Worm (Caenorhabditis elegans) whole organism, L1 larva: ENCODE results near the gene Y73C8C.8.

Experiments
- C04F5.9 ChIP-seq: sonication (generic microtip); optimal IDR thresholded peaks from 2 replicates; lab custom pipeline; 2016; ENCODE audit warnings: missing genetic modification characterization, missing compliant biosample characterization
- C16A3.4 ChIP-seq: fragments of 150-350 bp; optimal IDR thresholded peaks from 2 replicates; lab custom pipeline; 2014; ENCODE audit warnings: missing biosample characterization, missing genetic modification characterization
- F16B12.6 ChIP-seq: fragments of 150-350 bp; optimal IDR thresholded peaks from 2 replicates; lab custom pipeline; 2014; ENCODE audit warnings: missing biosample characterization, missing genetic modification characterization
- alr-1 ChIP-seq: fragments of 200-800 bp; sonication (Bioruptor generic); optimal IDR thresholded peaks from 2 replicates; lab custom pipeline; 2018; ENCODE audit warnings: borderline replicate concordance, mild to moderate bottlenecking, missing genetic modification characterization, missing compliant biosample characterization
- blmp-1 ChIP-seq: fragments of 150-350 bp; optimal IDR thresholded peaks from 2 replicates; lab custom pipeline; 2014; ENCODE audit warnings: missing biosample characterization, missing genetic modification characterization
- ceh-63 ChIP-seq: fragments of 200-800 bp; sonication (Bioruptor generic); optimal IDR thresholded peaks from 2 replicates; lab custom pipeline; 2018; ENCODE audit warnings: mild to moderate bottlenecking, missing genetic modification characterization, missing compliant biosample characterization
- ceh-8 ChIP-seq: fragments of 200-800 bp; sonication (Bioruptor generic); optimal IDR thresholded peaks from 2 replicates; lab custom pipeline; 2018; ENCODE audit warnings: mild to moderate bottlenecking, missing genetic modification characterization, moderate library complexity, missing compliant biosample characterization
- ceh-88 ChIP-seq: fragments of 200-800 bp; sonication (Bioruptor generic); IDR thresholded peaks from 2 replicates; pipeline ENCODE4 v1.3.6; 2022; ENCODE audit warnings: missing genetic modification characterization, missing compliant biosample characterization
- dpl-1 ChIP-seq, 3 experiments: fragments of 150-350 bp in 2 of 3; sonication (generic microtip) in 1 of 3; optimal IDR thresholded peaks; 2 replicates each; lab custom pipeline; 2014 to 2017; ENCODE audit warnings: missing biosample characterization in 3 of 3, missing genetic modification characterization in 3 of 3, missing genetic modification reagents in 3 of 3
- egl-27 ChIP-seq, 2 experiments: fragments of 150-350 bp in 1 of 2; sonication (generic microtip); optimal IDR thresholded peaks; 3 replicates each; lab custom pipeline; 2017 to 2018; ENCODE audit warnings: missing biosample characterization in 2 of 2, missing genetic modification characterization in 2 of 2, missing genetic modification reagents in 2 of 2
- ets-5 ChIP-seq: fragments of 200-800 bp; sonication (Bioruptor generic); IDR thresholded peaks from 2 replicates; pipeline ENCODE4 v1.3.6; 2022; ENCODE audit warnings: missing genetic modification characterization, missing compliant biosample characterization
- fos-1 ChIP-seq: fragments of 150-350 bp; optimal IDR thresholded peaks from 2 replicates; lab custom pipeline; 2014; ENCODE audit warnings: missing biosample characterization, missing genetic modification characterization
- irx-1 ChIP-seq: sonication (generic microtip); optimal IDR thresholded peaks from 2 replicates; lab custom pipeline; 2016; ENCODE audit warnings: missing genetic modification characterization, missing compliant biosample characterization
- lin-13 ChIP-seq: fragments of 150-350 bp; optimal IDR thresholded peaks from 2 replicates; lab custom pipeline; 2014; ENCODE audit warnings: missing biosample characterization, missing genetic modification reagents, missing genetic modification characterization
- lin-39 ChIP-seq: fragments of 150-350 bp; optimal IDR thresholded peaks from 2 replicates; lab custom pipeline; 2014; ENCODE audit warnings: missing biosample characterization, missing genetic modification reagents, missing genetic modification characterization
- mab-9 ChIP-seq: fragments of 200-800 bp; sonication (Bioruptor generic); IDR thresholded peaks from 2 replicates; pipeline ENCODE4 v1.3.6; 2022; ENCODE audit warnings: missing genetic modification reagents, missing genetic modification characterization, missing compliant biosample characterization
- mdl-1 ChIP-seq, 2 experiments: fragments of 150-350 bp; optimal IDR thresholded peaks; 2 replicates each; lab custom pipeline; 2014 to 2017; ENCODE audit warnings: missing biosample characterization in 2 of 2, missing genetic modification characterization in 2 of 2, inconsistent platforms in 1 of 2
- mef-2 ChIP-seq: fragments of 150-350 bp; optimal IDR thresholded peaks from 2 replicates; lab custom pipeline; 2014; ENCODE audit warnings: missing biosample characterization, missing genetic modification characterization
- mep-1 ChIP-seq: fragments of 150-350 bp; optimal IDR thresholded peaks from 2 replicates; lab custom pipeline; 2014; ENCODE audit warnings: missing biosample characterization, missing genetic modification characterization
- nhr-20 ChIP-seq: sonication (generic microtip); optimal IDR thresholded peaks from 2 replicates; lab custom pipeline; 2016; ENCODE audit warnings: mild to moderate bottlenecking, missing genetic modification characterization, missing compliant biosample characterization
- nhr-237 ChIP-seq: fragments of 150-350 bp; optimal IDR thresholded peaks from 2 replicates; lab custom pipeline; 2014; ENCODE audit warnings: missing biosample characterization, missing genetic modification characterization
- nhr-28 ChIP-seq: fragments of 150-350 bp; optimal IDR thresholded peaks from 2 replicates; lab custom pipeline; 2014; ENCODE audit warnings: missing biosample characterization, missing genetic modification characterization
- nhr-47 ChIP-seq: sonication (generic microtip); optimal IDR thresholded peaks from 2 replicates; lab custom pipeline; 2016; ENCODE audit warnings: mild to moderate bottlenecking, missing genetic modification characterization, moderate library complexity, missing compliant biosample characterization
- nhr-76 ChIP-seq: sonication (generic microtip); optimal IDR thresholded peaks from 2 replicates; lab custom pipeline; 2017; ENCODE audit warnings: missing biosample characterization, missing genetic modification characterization
- nhr-77 ChIP-seq: fragments of 150-350 bp; optimal IDR thresholded peaks from 2 replicates; lab custom pipeline; 2014; ENCODE audit warnings: missing biosample characterization, missing genetic modification characterization
- nhr-84 ChIP-seq: sonication (generic microtip); optimal IDR thresholded peaks from 2 replicates; lab custom pipeline; 2017; ENCODE audit warnings: missing biosample characterization, missing genetic modification characterization
- nhr-90 ChIP-seq: sonication (generic microtip); optimal IDR thresholded peaks from 2 replicates; lab custom pipeline; 2016; ENCODE audit warnings: mild to moderate bottlenecking, missing genetic modification characterization, missing compliant biosample characterization; ENCODE audit not compliant: poor library complexity
- pax-3 ChIP-seq: fragments of 200-800 bp; sonication (Bioruptor generic); optimal IDR thresholded peaks from 2 replicates; lab custom pipeline; 2018; ENCODE audit warnings: mild to moderate bottlenecking, missing genetic modification characterization, moderate library complexity, missing compliant biosample characterization
- rnt-1 ChIP-seq: sonication (generic microtip); optimal IDR thresholded peaks from 2 replicates; lab custom pipeline; 2016; ENCODE audit warnings: mild to moderate bottlenecking, missing genetic modification characterization, moderate library complexity, missing compliant biosample characterization
- snu-23 ChIP-seq: sonication (generic microtip); optimal IDR thresholded peaks from 2 replicates; lab custom pipeline; 2016; ENCODE audit warnings: missing genetic modification characterization, missing compliant biosample characterization
- sptf-1 ChIP-seq: fragments of 150-350 bp; optimal IDR thresholded peaks from 2 replicates; lab custom pipeline; 2014; ENCODE audit warnings: missing biosample characterization, missing genetic modification characterization
- unc-30 ChIP-seq: sonication (generic microtip); optimal IDR thresholded peaks from 2 replicates; lab custom pipeline; 2017; ENCODE audit warnings: missing biosample characterization, missing genetic modification characterization
- unc-86 ChIP-seq: sonication (generic microtip); optimal IDR thresholded peaks from 2 replicates; lab custom pipeline; 2016; ENCODE audit warnings: missing genetic modification characterization, missing compliant biosample characterization
- zip-4 ChIP-seq: fragments of 200-800 bp; sonication (Bioruptor generic); optimal IDR thresholded peaks from 2 replicates; lab custom pipeline; 2018; ENCODE audit warnings: mild to moderate bottlenecking, missing genetic modification characterization, moderate library complexity, missing compliant biosample characterization
- ztf-11 ChIP-seq, 2 experiments: sonication (generic microtip); optimal IDR thresholded peaks; 2 replicates each; lab custom pipeline; 2016 to 2017; ENCODE audit warnings: missing genetic modification characterization in 2 of 2, missing biosample characterization in 1 of 2, missing compliant biosample characterization in 1 of 2

The Y73C8C.8 gene

DNA sequence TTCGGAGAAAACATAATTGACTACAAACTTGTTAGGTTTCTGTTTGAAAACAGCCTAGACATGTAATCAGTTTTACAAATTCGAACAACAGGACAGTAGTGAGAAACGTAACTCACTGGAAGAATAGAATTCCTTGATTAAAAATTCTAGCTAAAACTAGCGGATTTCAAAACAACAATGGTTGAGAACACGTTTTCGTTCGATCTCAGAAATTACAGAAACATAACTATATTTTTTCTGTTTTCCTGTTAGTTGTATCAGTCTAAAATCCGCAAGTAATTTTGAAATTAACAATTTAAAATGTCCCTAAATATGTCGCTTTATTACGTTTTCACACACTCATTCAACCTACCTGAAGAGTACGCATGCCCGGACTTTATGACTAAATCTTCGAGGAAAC is 27.4 kb downstream of the Y73C8C.8 start, which contains the start of gene srt-8:
srt-8 (plus strand) TSS at position 301 of the 400 bp plus-strand sequence.
- no peak for TF ChIP-seq nhr-47 (tag; lab: Kevin White, UChicago)
- TF ChIP-seq mep-1: no peak
- no peak for TF ChIP-seq ets-5
- TF ChIP-seq alr-1 (tag; lab: Kevin White, UChicago): no peak
- TF ChIP-seq nhr-76 (tag; lab: Kevin White, UChicago): no peak
- no peak for TF ChIP-seq nhr-20 (tag; lab: Kevin White, UChicago)
- TF ChIP-seq nhr-90: no peak
- TF ChIP-seq sptf-1 (tag; lab: Kevin White, UChicago): no peak
- TF ChIP-seq rnt-1 (tag; lab: Kevin White, UChicago): no peak
- no peak for TF ChIP-seq mab-9 (GFP tag; lab: Robert Waterston, UW)
- TF ChIP-seq, all 84 proteins: peak for 0

ce11 chrV:3081471-3081870 is 32.2 kb downstream of the Y73C8C.8 start, which contains the start of gene srt-7:
srt-7 (plus strand) TSS chrV:3081771.
- TF ChIP-seq ztf-11 (tag; optimal IDR thresholded peaks at IDR 0.05; lab: Kevin White, UChicago): no peak
- no peak for TF ChIP-seq mdl-1 (tag; optimal IDR thresholded peaks at IDR 0.05; lab: Kevin White, UChicago)

- TF ChIP-seq unc-30 (tag; lab: Kevin White, UChicago) (no peak), F16B12.6 (tag; lab: Kevin White, UChicago) (no peak), ceh-8 (GFP tag; lab: Kevin White, UChicago) (no peak), nhr-90 (no peak), mdl-1 (tag; optimal IDR thresholded peaks at IDR 0.05; lab: Kevin White, UChicago) (no peak), dpl-1 (GFP tag; optimal IDR thresholded peaks at IDR 0.05; lab: Kevin White, UChicago) (no peak), zip-4 (GFP tag; lab: Kevin White, UChicago) (no peak), pax-3 (tag; lab: Kevin White, UChicago) (no peak), lin-13 (GFP tag; lab: Kevin White, UChicago) (no peak), nhr-28 (tag; lab: Kevin White, UChicago) (no peak), ceh-63 (GFP tag; lab: Kevin White, UChicago) (no peak), ets-5 (no peak), nhr-237 (tag; lab: Kevin White, UChicago) (no peak), fos-1 (tag; lab: Kevin White, UChicago) (no peak), C16A3.4 (tag; lab: Kevin White, UChicago) (no peak), irx-1 (tag; lab: Kevin White, UChicago) (no peak)
These were observed 32.9 kb downstream of the Y73C8C.8 start, which contains the start of gene srt-5 for ce11 chrV:3080792-3081191. srt-5 (minus strand) TSS chrV:3080892.

- TF ChIP-seq unc-86 (no peak), ceh-88 (no peak), blmp-1 (tag; lab: Kevin White, UChicago) (no peak), lin-39 (tag; lab: Kevin White, UChicago) (no peak), nhr-76 (tag; lab: Kevin White, UChicago) (no peak), snu-23 (GFP tag; lab: Kevin White, UChicago) (no peak), mef-2 (tag; lab: Kevin White, UChicago) (no peak), nhr-84 (no peak), mep-1 (no peak), C04F5.9 (tag; lab: Kevin White, UChicago) (no peak), egl-27 (tag; optimal IDR thresholded peaks at IDR 0.05; lab: Kevin White, UChicago) (no peak), alr-1 (tag; lab: Kevin White, UChicago) (no peak), ceh-63 (GFP tag; lab: Kevin White, UChicago) (no peak), nhr-28 (tag; lab: Kevin White, UChicago) (no peak), nhr-77 (tag; lab: Kevin White, UChicago) (no peak)
- TF ChIP-seq, all 84 proteins: peak for 0
These were observed 42.1 kb downstream of the Y73C8C.8 start, which contains the start of gene C50H11.13 for ce11 chrV:3071548-3071947. C50H11.13 (minus strand) TSS chrV:3071648.
